Fruit fly (Drosophila melanogaster) whole organism, pupa: ENCODE measurements around the gene Sp212.

ENCODE experiments used
- CG34367 ChIP-seq: fragments of 200-800 bp; sonication (Bioruptor generic); optimal IDR thresholded peaks from 2 replicates; lab custom pipeline; 2018; ENCODE audit warnings: missing biosample characterization, mild to moderate bottlenecking, missing genetic modification characterization
- D1 ChIP-seq: fragments of 200-800 bp; sonication (Bioruptor generic); optimal IDR thresholded peaks from 2 replicates; lab custom pipeline; 2018; ENCODE audit warnings: missing biosample characterization, mild to moderate bottlenecking, missing genetic modification characterization, moderate library complexity

- TF ChIP-seq CG34367 (tag; lab: Kevin White, UChicago) (no peak), D1 (no peak)
Observed at dm6 chr3R:14245371-14245770, 21.4 kb upstream of the Sp212 start, which contains the start of gene CG9616.
